Worm (Caenorhabditis elegans) whole organism, late embryonic: ENCODE measurements around the gene dhs-20.
A peak's percentile ranks its signal among the peaks of the same experiment; 100 is the strongest.

ENCODE experiments used
- C08G9.2 ChIP-seq: sonication (generic microtip); optimal IDR thresholded peaks from 2 replicates; lab custom pipeline; 2016; ENCODE audit warnings: mild to moderate bottlenecking, missing genetic modification characterization, moderate library complexity, missing compliant biosample characterization
- C38D4.7 ChIP-seq: fragments of 200-800 bp; sonication (Bioruptor generic); optimal IDR thresholded peaks from 2 replicates; lab custom pipeline; 2018; ENCODE audit warnings: mild to moderate bottlenecking, missing genetic modification characterization, moderate library complexity, missing compliant biosample characterization
- K02D7.2 ChIP-seq: sonication (generic microtip); optimal IDR thresholded peaks from 2 replicates; lab custom pipeline; 2017; ENCODE audit warnings: mild to moderate bottlenecking, missing genetic modification characterization, missing compliant biosample characterization
- K09A11.1 ChIP-seq: sonication (generic microtip); optimal IDR thresholded peaks from 2 replicates; lab custom pipeline; 2017; ENCODE audit warnings: antibody characterized with exemption, mild to moderate bottlenecking, missing genetic modification characterization, missing compliant biosample characterization; ENCODE audit not compliant: insufficient read depth
- Y22D7AL.16 ChIP-seq: sonication (generic microtip); optimal IDR thresholded peaks from 2 replicates; lab custom pipeline; 2016; ENCODE audit warnings: missing genetic modification characterization, missing compliant biosample characterization
- ama-1 ChIP-seq: fragments of 150-350 bp; optimal IDR thresholded peaks from 2 replicates; lab custom pipeline; 2014
- ceh-14 ChIP-seq: sonication (generic microtip); optimal IDR thresholded peaks from 2 replicates; lab custom pipeline; 2016; ENCODE audit warnings: missing genotype, missing genetic modification characterization, missing compliant biosample characterization
- ceh-18 ChIP-seq: sonication (generic microtip); optimal IDR thresholded peaks from 2 replicates; lab custom pipeline; 2016; ENCODE audit warnings: missing genetic modification characterization, missing compliant biosample characterization
- ceh-19 ChIP-seq: fragments of 200-800 bp; sonication (Bioruptor generic); optimal IDR thresholded peaks from 2 replicates; lab custom pipeline; 2018; ENCODE audit warnings: mild to moderate bottlenecking, missing genetic modification characterization, missing compliant biosample characterization
- ceh-2 ChIP-seq: sonication (generic microtip); optimal IDR thresholded peaks from 2 replicates; lab custom pipeline; 2016; ENCODE audit warnings: missing genotype, missing genetic modification characterization, missing compliant biosample characterization
- ceh-24 ChIP-seq: sonication (generic microtip); optimal IDR thresholded peaks from 2 replicates; lab custom pipeline; 2016; ENCODE audit warnings: mild to moderate bottlenecking, missing genetic modification characterization, missing compliant biosample characterization
- ceh-30 ChIP-seq: fragments of 150-350 bp; optimal IDR thresholded peaks from 2 replicates; lab custom pipeline; 2014; ENCODE audit warnings: missing biosample characterization, missing genetic modification characterization
- ceh-31 ChIP-seq: sonication (generic microtip); optimal IDR thresholded peaks from 2 replicates; lab custom pipeline; 2016; ENCODE audit warnings: missing genetic modification characterization, missing compliant biosample characterization
- ceh-34 ChIP-seq: sonication (generic microtip); optimal IDR thresholded peaks from 2 replicates; lab custom pipeline; 2016; ENCODE audit warnings: mild to moderate bottlenecking, missing genetic modification characterization, missing compliant biosample characterization
- ceh-9 ChIP-seq: sonication (generic microtip); optimal IDR thresholded peaks from 2 replicates; lab custom pipeline; 2016; ENCODE audit warnings: mild to moderate bottlenecking, missing genetic modification characterization, inconsistent platforms, missing compliant biosample characterization
- dve-1 ChIP-seq: sonication (generic microtip); optimal IDR thresholded peaks from 2 replicates; lab custom pipeline; 2017; ENCODE audit warnings: antibody characterized with exemption, mild to moderate bottlenecking, missing genetic modification characterization, missing compliant biosample characterization
- elt-2 ChIP-seq: sonication (generic microtip); optimal IDR thresholded peaks from 2 replicates; lab custom pipeline; 2016; ENCODE audit warnings: missing genetic modification reagents, missing genetic modification characterization, missing compliant biosample characterization
- fkh-6 ChIP-seq: sonication (generic microtip); optimal IDR thresholded peaks from 2 replicates; lab custom pipeline; 2016; ENCODE audit warnings: missing genetic modification characterization, missing compliant biosample characterization
- hlh-13 ChIP-seq: fragments of 200-800 bp; sonication (Bioruptor generic); optimal IDR thresholded peaks from 2 replicates; lab custom pipeline; 2018; ENCODE audit warnings: mild to moderate bottlenecking, missing genetic modification characterization, missing compliant biosample characterization
- hlh-15 ChIP-seq: sonication (generic microtip); optimal IDR thresholded peaks from 2 replicates; lab custom pipeline; 2016; ENCODE audit warnings: missing genetic modification characterization, missing compliant biosample characterization
- hlh-30 ChIP-seq: sonication (generic microtip); optimal IDR thresholded peaks from 2 replicates; lab custom pipeline; 2017; ENCODE audit warnings: antibody characterized with exemption, missing genetic modification characterization, missing compliant biosample characterization; ENCODE audit not compliant: insufficient read depth
- hlh-6 ChIP-seq: sonication (generic microtip); optimal IDR thresholded peaks from 2 replicates; lab custom pipeline; 2016; ENCODE audit warnings: missing genotype, missing genetic modification characterization, missing compliant biosample characterization
- hlh-8 ChIP-seq: sonication (generic microtip); optimal IDR thresholded peaks from 2 replicates; lab custom pipeline; 2016; ENCODE audit warnings: missing genotype, missing genetic modification characterization, missing compliant biosample characterization
- lin-11 ChIP-seq: fragments of 200-800 bp; sonication (Bioruptor generic); optimal IDR thresholded peaks from 2 replicates; lab custom pipeline; 2018; ENCODE audit warnings: mild to moderate bottlenecking, missing genetic modification characterization, missing compliant biosample characterization
- madf-2 ChIP-seq: sonication (generic microtip); optimal IDR thresholded peaks from 2 replicates; lab custom pipeline; 2017; ENCODE audit warnings: missing genetic modification characterization, missing compliant biosample characterization
- nfya-1 ChIP-seq: sonication (generic microtip); optimal IDR thresholded peaks from 2 replicates; lab custom pipeline; 2017; ENCODE audit warnings: missing genetic modification characterization, mild to moderate bottlenecking, missing compliant biosample characterization, antibody characterized with exemption, moderate library complexity
- nhr-11 ChIP-seq: fragments of 150-350 bp; optimal IDR thresholded peaks from 2 replicates; lab custom pipeline; 2014; ENCODE audit warnings: missing biosample characterization, missing genetic modification characterization
- nhr-232 ChIP-seq: sonication (generic microtip); optimal IDR thresholded peaks from 2 replicates; lab custom pipeline; 2016; ENCODE audit warnings: missing genetic modification characterization, missing compliant biosample characterization
- npax-4 ChIP-seq: sonication (generic microtip); optimal IDR thresholded peaks from 2 replicates; lab custom pipeline; 2016; ENCODE audit warnings: missing genetic modification characterization, missing compliant biosample characterization
- odd-2 ChIP-seq: sonication (generic microtip); optimal IDR thresholded peaks from 2 replicates; lab custom pipeline; 2017; ENCODE audit warnings: antibody characterized with exemption, mild to moderate bottlenecking, missing genetic modification characterization, missing compliant biosample characterization
- pat-9 ChIP-seq: fragments of 200-800 bp; sonication (Bioruptor generic); optimal IDR thresholded peaks from 2 replicates; lab custom pipeline; 2018; ENCODE audit warnings: mild to moderate bottlenecking, missing genetic modification characterization, moderate library complexity, missing compliant biosample characterization
- pha-2 ChIP-seq: sonication (generic microtip); optimal IDR thresholded peaks from 2 replicates; lab custom pipeline; 2017; ENCODE audit warnings: mild to moderate bottlenecking, missing genetic modification characterization, missing compliant biosample characterization
- pha-4 ChIP-seq: fragments of 150-350 bp; optimal IDR thresholded peaks from 2 replicates; lab custom pipeline; 2018; ENCODE audit warnings: missing biosample characterization, missing genetic modification reagents, missing genetic modification characterization
- pqm-1 ChIP-seq: sonication (generic microtip); optimal IDR thresholded peaks from 2 replicates; lab custom pipeline; 2016; ENCODE audit warnings: missing genetic modification characterization, missing compliant biosample characterization
- pros-1 ChIP-seq: fragments of 150-350 bp; optimal IDR thresholded peaks from 2 replicates; lab custom pipeline; 2014; ENCODE audit warnings: missing biosample characterization, missing genetic modification reagents, missing genetic modification characterization
- ref-2 ChIP-seq: sonication (generic microtip); optimal IDR thresholded peaks from 2 replicates; lab custom pipeline; 2016; ENCODE audit warnings: missing genetic modification characterization, missing compliant biosample characterization
- rnt-1 ChIP-seq: sonication (generic microtip); optimal IDR thresholded peaks from 2 replicates; lab custom pipeline; 2016; ENCODE audit warnings: missing genetic modification characterization, missing compliant biosample characterization
- sdc-2 ChIP-seq: sonication (generic microtip); optimal IDR thresholded peaks from 2 replicates; lab custom pipeline; 2016; ENCODE audit warnings: missing genotype, missing genetic modification characterization, missing compliant biosample characterization
- sox-2 ChIP-seq: fragments of 200-800 bp; sonication (Bioruptor generic); IDR thresholded peaks from 2 replicates; pipeline ENCODE4 v1.3.6; 2022; ENCODE audit warnings: missing genetic modification reagents, missing genetic modification characterization, missing compliant biosample characterization
- syd-9 ChIP-seq: sonication (generic microtip); optimal IDR thresholded peaks from 2 replicates; lab custom pipeline; 2016; ENCODE audit warnings: mild to moderate bottlenecking, missing genetic modification characterization, moderate library complexity, missing compliant biosample characterization
- tbx-2 ChIP-seq: sonication (generic microtip); optimal IDR thresholded peaks from 2 replicates; lab custom pipeline; 2016; ENCODE audit warnings: missing genetic modification characterization, missing compliant biosample characterization
- ttx-3 ChIP-seq: sonication (generic microtip); optimal IDR thresholded peaks from 2 replicates; lab custom pipeline; 2016; ENCODE audit warnings: missing genetic modification reagents, missing genetic modification characterization, missing compliant biosample characterization
- unc-3 ChIP-seq, 2 experiments: fragments of 200-800 bp in 1 of 2; sonication (Bioruptor generic) in 1 of 2; sonication (generic microtip) in 1 of 2; conservative IDR thresholded peaks in 1 of 2; optimal IDR thresholded peaks in 1 of 2; 2 replicates each; pipeline versions ENCODE4 v1.3.6 to Lab custom; 2016 to 2022; ENCODE audit warnings: missing compliant biosample characterization in 2 of 2, missing genetic modification characterization in 2 of 2, missing genetic modification reagents in 1 of 2
- unc-42 ChIP-seq: sonication (generic microtip); optimal IDR thresholded peaks from 2 replicates; lab custom pipeline; 2016; ENCODE audit warnings: missing genotype, missing genetic modification characterization, missing compliant biosample characterization

Gene dhs-20

DNA sequence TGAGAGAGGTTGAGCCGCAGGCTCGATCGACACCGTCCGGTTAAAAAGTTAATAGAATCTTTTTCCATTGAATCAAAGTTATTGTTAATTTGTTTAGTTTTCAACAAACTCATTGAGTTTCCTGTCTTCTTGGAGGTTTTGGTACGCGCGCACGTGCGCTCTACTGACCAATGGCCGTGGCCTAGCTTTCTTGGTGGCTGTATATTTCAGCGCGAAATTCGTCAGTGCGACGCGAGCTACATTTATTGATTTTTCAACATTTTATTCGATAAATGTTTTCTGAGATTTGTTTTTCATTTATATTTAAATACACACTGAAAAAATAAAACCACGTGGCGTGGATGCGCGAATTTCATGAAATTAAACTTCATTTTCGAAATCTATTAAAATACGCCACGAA, 39.8 kb upstream of the dhs-20 start, which contains the start of gene bir-1 (continued):
- TF ChIP-seq pat-9 (no peak), pqm-1 (tag; lab: Kevin White, UChicago) (peak; percentile 34), C08G9.2 (peak; percentile 89), hlh-8 (tag; lab: Kevin White, UChicago) (peak; percentile 70), elt-2 (tag; lab: Kevin White, UChicago) (peak; percentile 44)

DNA sequence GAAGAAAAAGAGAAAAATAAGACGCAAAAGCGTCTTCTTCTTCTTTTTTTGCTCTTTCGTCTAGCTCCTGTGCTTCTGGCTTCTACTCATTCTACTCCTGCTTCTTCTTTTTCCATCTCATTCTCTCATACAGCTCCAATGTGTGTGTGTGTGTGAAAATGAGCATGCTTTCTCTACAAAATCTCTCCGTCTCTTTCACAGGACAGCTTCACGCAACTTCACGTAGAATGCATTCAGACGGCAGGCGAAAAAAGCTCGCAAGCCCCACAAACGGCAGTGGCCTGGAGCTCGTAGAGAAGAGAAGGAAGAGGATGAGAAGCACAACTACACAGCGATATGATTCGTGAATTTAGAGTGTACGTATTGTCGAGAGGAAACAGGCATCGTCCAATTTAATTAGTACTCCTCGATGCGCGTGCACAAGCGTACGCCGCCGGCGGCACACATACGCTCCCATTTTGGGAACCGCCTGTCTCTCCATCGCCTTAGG, 37.0 kb upstream of the dhs-20 start:
- TF ChIP-seq odd-2 (no peak), C08G9.2 (peak; percentile 11), nfya-1 (tag; lab: Kevin White, UChicago) (peak; percentile 45), K02D7.2 (tag; lab: Kevin White, UChicago) (no peak), pha-2 (tag; lab: Kevin White, UChicago) (no peak), rnt-1 (tag; lab: Kevin White, UChicago) (no peak), ref-2 (tag; lab: Kevin White, UChicago) (peak; percentile 32), ttx-3 (tag; lab: Kevin White, UChicago) (peak; percentile 34), ceh-19 (peak; percentile 33), madf-2 (tag; lab: Kevin White, UChicago) (no peak), pat-9 (peak; percentile 14), ceh-14 (tag; lab: Kevin White, UChicago) (peak; percentile 89), ceh-18 (tag; lab: Kevin White, UChicago) (peak; percentile 79), unc-3 (GFP tag; conservative IDR thresholded peaks at IDR 0.05; lab: Robert Waterston, UW) (no peak), unc-3 (tag; optimal IDR thresholded peaks at IDR 0.05; lab: Kevin White, UChicago) (no peak), K09A11.1 (tag; lab: Kevin White, UChicago) (no peak), pros-1 (tag; lab: Kevin White, UChicago) (no peak), ceh-31 (tag; lab: Kevin White, UChicago) (peak; percentile 79), tbx-2 (peak; percentile 48), unc-42 (peak; percentile 98), fkh-6 (tag; lab: Kevin White, UChicago) (no peak), hlh-6 (tag; lab: Kevin White, UChicago) (peak; percentile 51), hlh-8 (tag; lab: Kevin White, UChicago) (no peak), sox-2 (GFP tag; lab: Robert Waterston, UW) (no peak), syd-9 (no peak), ceh-2 (no peak), ama-1 (lab: Kevin White, UChicago) (no peak), ceh-34 (tag; lab: Kevin White, UChicago) (no peak)

DNA sequence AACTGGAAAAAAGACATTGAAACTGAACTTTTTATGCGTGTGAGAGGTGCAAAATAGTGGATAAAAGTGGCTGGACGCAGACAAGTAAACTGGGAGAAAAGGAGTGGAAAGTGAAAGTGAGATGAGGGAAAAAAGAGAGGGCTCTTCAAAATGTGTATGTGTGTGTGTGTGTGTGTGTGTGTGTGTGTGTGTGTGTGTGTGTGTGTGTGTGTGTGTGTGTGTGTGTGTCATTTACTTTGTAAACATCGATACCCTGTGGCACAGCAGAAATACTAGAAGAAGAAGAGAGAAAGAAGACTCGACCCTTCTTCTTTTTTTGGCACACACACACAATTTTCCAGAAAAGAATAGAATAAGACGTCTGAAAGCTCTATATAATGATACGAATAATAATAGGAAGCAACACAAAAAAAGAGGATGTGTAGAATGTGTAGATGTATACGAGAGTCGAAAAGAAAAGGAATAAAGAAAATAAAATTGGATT, 34.3 kb upstream of the dhs-20 start:
- TF ChIP-seq ceh-18 (tag; lab: Kevin White, UChicago) = peak; percentile 75
- peak; percentile 1 for TF ChIP-seq pat-9
- peak; percentile 17 for TF ChIP-seq nfya-1 (tag; lab: Kevin White, UChicago)
- peak; percentile 17 for TF ChIP-seq hlh-13
- no peak for TF ChIP-seq ceh-2
- no peak for TF ChIP-seq sdc-2 (tag; lab: Kevin White, UChicago)
- peak; percentile 75 for TF ChIP-seq unc-42
- TF ChIP-seq, all 69 proteins: peak for 5

DNA sequence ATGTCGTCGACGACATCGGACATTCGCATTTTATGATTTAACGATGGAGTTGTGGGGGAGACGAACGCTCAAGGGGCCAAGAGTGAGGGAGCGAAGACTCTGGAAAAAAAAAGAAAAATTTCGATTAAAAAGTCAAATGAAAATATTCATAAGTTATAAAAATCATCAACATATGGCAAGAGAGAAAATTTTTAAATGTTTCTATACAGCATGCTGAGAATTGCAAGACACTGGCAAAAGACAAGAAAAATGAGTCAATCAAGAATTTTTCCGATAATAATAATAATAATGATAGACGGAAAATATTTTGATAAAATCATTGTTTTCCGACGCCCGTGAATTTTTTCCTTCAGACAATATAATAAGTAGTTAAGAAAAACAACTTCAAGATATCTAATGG, 32.8 kb upstream of the dhs-20 start, which contains the start of gene sipa-1:
TSS of gene sipa-1 (minus strand) at position 101 of the 400 bp plus-strand sequence.
- TF ChIP-seq ceh-9 (tag; lab: Kevin White, UChicago) = no peak
- no peak for TF ChIP-seq hlh-30
- TF ChIP-seq nhr-11 (tag; lab: Kevin White, UChicago) = no peak
- no peak for TF ChIP-seq ceh-30
- TF ChIP-seq nhr-232 (tag; lab: Kevin White, UChicago) = no peak
- TF ChIP-seq lin-11 (tag; lab: Kevin White, UChicago) = no peak
- TF ChIP-seq syd-9 = no peak
- no peak for TF ChIP-seq Y22D7AL.16 (tag; lab: Kevin White, UChicago)
- no peak for TF ChIP-seq ceh-34 (tag; lab: Kevin White, UChicago)
- no peak for TF ChIP-seq dve-1 (tag; lab: Kevin White, UChicago)
- TF ChIP-seq ama-1 (lab: Kevin White, UChicago) = no peak
- TF ChIP-seq pha-4 (tag; lab: Kevin White, UChicago) = no peak
- TF ChIP-seq npax-4 (tag; lab: Kevin White, UChicago) = no peak
- TF ChIP-seq K02D7.2 (tag; lab: Kevin White, UChicago) = no peak
- no peak for TF ChIP-seq K09A11.1 (tag; lab: Kevin White, UChicago)
- no peak for TF ChIP-seq ceh-2
- no peak for TF ChIP-seq hlh-15 (tag; lab: Kevin White, UChicago)
- TF ChIP-seq ceh-24 (tag; lab: Kevin White, UChicago) = no peak
- no peak for TF ChIP-seq ceh-18 (tag; lab: Kevin White, UChicago)
- no peak for TF ChIP-seq C38D4.7 (GFP tag; lab: Kevin White, UChicago)
